Fruit fly (Drosophila melanogaster) whole organism, pupa: ENCODE results near the gene Cpr62Bb.

ENCODE experiments used
- CG12605 ChIP-seq: fragments of 200-800 bp; sonication (Bioruptor generic); IDR thresholded peaks from 2 replicates; pipeline ENCODE4 v1.3.6; 2022; ENCODE audit warnings: missing biosample characterization, missing genetic modification characterization
- CG13204 ChIP-seq: fragments of 200-800 bp; sonication (Bioruptor generic); optimal IDR thresholded peaks from 2 replicates; lab custom pipeline; 2018; ENCODE audit warnings: missing biosample characterization, mild to moderate bottlenecking, missing genetic modification characterization, moderate library complexity
- EcR ChIP-seq: fragments of 200-800 bp; sonication (Bioruptor generic); optimal IDR thresholded peaks from 3 replicates; lab custom pipeline; 2019; ENCODE audit warnings: missing biosample characterization, missing genetic modification characterization, mild to moderate bottlenecking, moderate library complexity, missing genetic modification reagents
- Pif1B ChIP-seq: fragments of 200-800 bp; sonication (Bioruptor generic); optimal IDR thresholded peaks from 3 replicates; lab custom pipeline; 2016; ENCODE audit warnings: missing biosample characterization, missing genetic modification characterization

- TF ChIP-seq Pif1B (GFP tag; lab: Kevin White, UChicago) (no peak), EcR (peak; percentile 54), CG13204 (GFP tag; lab: Kevin White, UChicago) (no peak), CG12605 (GFP tag; lab: Robert Waterston, UW) (peak; percentile 32)
Measured at dm6 chr3L:1861400-1861793, 26.4 kb upstream of the Cpr62Bb start.
